Fruit fly (Drosophila melanogaster) whole organism, embryonic: ENCODE data around the gene CG17778.

ENCODE experiments used
- Bdp1 ChIP-seq: fragments of 200-800 bp; sonication (Bioruptor generic); optimal IDR thresholded peaks from 3 replicates; lab custom pipeline; 2016; ENCODE audit warnings: missing biosample characterization, missing genetic modification characterization
- CG13296 ChIP-seq: fragments of 200-800 bp; sonication (Bioruptor generic); optimal IDR thresholded peaks from 3 replicates; lab custom pipeline; 2018; ENCODE audit warnings: missing biosample characterization, mild to moderate bottlenecking, missing genetic modification characterization
- CG1602 ChIP-seq: fragments of 200-800 bp; sonication (Bioruptor generic); optimal IDR thresholded peaks from 3 replicates; lab custom pipeline; 2016; ENCODE audit warnings: missing biosample characterization, missing genetic modification characterization
- CG1603 ChIP-seq: fragments of 200-800 bp; sonication (Bioruptor generic); optimal IDR thresholded peaks from 2 replicates; lab custom pipeline; 2019; ENCODE audit warnings: missing biosample characterization, mild to moderate bottlenecking, missing genetic modification characterization, moderate library complexity
- CG17186 ChIP-seq: fragments of 200-800 bp; sonication (Bioruptor generic); optimal IDR thresholded peaks from 3 replicates; lab custom pipeline; 2017; ENCODE audit warnings: missing biosample characterization, missing genetic modification reagents, missing genetic modification characterization
- CG18599 ChIP-seq: fragments of 200-800 bp; sonication (Bioruptor generic); optimal IDR thresholded peaks from 3 replicates; lab custom pipeline; 2017; ENCODE audit warnings: missing biosample characterization, missing genetic modification characterization, mild to moderate bottlenecking, moderate library complexity, missing genetic modification reagents
- CG2678 ChIP-seq: fragments of 200-800 bp; sonication (Bioruptor generic); optimal IDR thresholded peaks from 3 replicates; lab custom pipeline; 2019; ENCODE audit warnings: missing biosample characterization, mild to moderate bottlenecking, missing genetic modification characterization, moderate library complexity
- CG31224 ChIP-seq: fragments of 200-800 bp; sonication (Bioruptor generic); IDR thresholded peaks from 2 replicates; pipeline ENCODE4 v1.3.6; 2022; ENCODE audit warnings: missing biosample characterization, missing genetic modification characterization
- CG4282 ChIP-seq: fragments of 200-800 bp; sonication (Bioruptor generic); optimal IDR thresholded peaks from 2 replicates; lab custom pipeline; 2016; ENCODE audit warnings: missing biosample characterization, missing genetic modification characterization
- CG4360 ChIP-seq: fragments of 200-800 bp; sonication (Bioruptor generic); IDR thresholded peaks from 2 replicates; pipeline ENCODE4 v1.3.6; 2022; ENCODE audit warnings: missing biosample characterization, missing genetic modification characterization
- CG8765 ChIP-seq: fragments of 200-800 bp; sonication (Bioruptor generic); IDR thresholded peaks from 2 replicates; pipeline ENCODE4 v1.3.6; 2022; ENCODE audit warnings: missing biosample characterization, missing genetic modification characterization
- CG8944 ChIP-seq: fragments of 200-800 bp; sonication (Bioruptor generic); optimal IDR thresholded peaks from 3 replicates; lab custom pipeline; 2016; ENCODE audit warnings: missing biosample characterization, missing genetic modification characterization
- Dbx ChIP-seq: fragments of 200-800 bp; sonication (Bioruptor generic); IDR thresholded peaks from 3 replicates; pipeline ENCODE4 v1.3.6; 2022; ENCODE audit warnings: missing biosample characterization, missing genetic modification characterization
- Dref ChIP-seq: fragments of 200-800 bp; sonication (Bioruptor generic); IDR thresholded peaks from 2 replicates; pipeline ENCODE4 v1.3.6; 2022; ENCODE audit warnings: missing biosample characterization, missing genetic modification characterization
- H15 ChIP-seq: fragments of 200-800 bp; sonication (Bioruptor generic); IDR thresholded peaks from 3 replicates; pipeline ENCODE4 v1.3.6; 2022; ENCODE audit warnings: missing biosample characterization, missing genetic modification characterization
- Hr51 ChIP-seq, 2 experiments: fragments of 200-800 bp; sonication (Bioruptor generic); optimal IDR thresholded peaks; 2 replicates in 1 of 2; 3 replicates in 1 of 2; lab custom pipeline; 2016 to 2018; ENCODE audit warnings: missing biosample characterization in 2 of 2, missing genetic modification characterization in 2 of 2, mild to moderate bottlenecking in 1 of 2, moderate library complexity in 1 of 2
- Mad ChIP-seq: fragments of 200-800 bp; sonication (Bioruptor generic); optimal IDR thresholded peaks from 2 replicates; lab custom pipeline; 2016; ENCODE audit warnings: missing biosample characterization, missing genetic modification characterization
- Meics ChIP-seq: fragments of 200-800 bp; sonication (Bioruptor generic); optimal IDR thresholded peaks from 2 replicates; lab custom pipeline; 2017; ENCODE audit warnings: missing biosample characterization, mild to moderate bottlenecking, missing genetic modification characterization
- Nf-YB ChIP-seq: fragments of 200-800 bp; sonication (Bioruptor generic); optimal IDR thresholded peaks from 3 replicates; lab custom pipeline; 2019; ENCODE audit warnings: missing biosample characterization, mild to moderate bottlenecking, missing genetic modification characterization, moderate library complexity
- Sox100B ChIP-seq: fragments of 200-800 bp; sonication (Bioruptor generic); optimal IDR thresholded peaks from 3 replicates; lab custom pipeline; 2018; ENCODE audit warnings: missing biosample characterization, mild to moderate bottlenecking, missing genetic modification characterization
- Trl ChIP-seq, 3 experiments: fragments of >200 bp in 2 of 3; fragments of 200-800 bp in 1 of 3; sonication (Bioruptor generic) in 1 of 3; optimal IDR thresholded peaks; 2 replicates in 1 of 3; 3 replicates in 2 of 3; lab custom pipeline; 2016 to 2017; ENCODE audit warnings: missing biosample characterization in 1 of 3, missing genetic modification characterization in 1 of 3
- Xrp1 ChIP-seq: fragments of 200-800 bp; sonication (Bioruptor generic); IDR thresholded peaks from 2 replicates; pipeline ENCODE4 v1.3.6; 2022; ENCODE audit warnings: missing biosample characterization, missing genetic modification characterization
- YL-1 ChIP-seq: fragments of 200-800 bp; sonication (Bioruptor generic); optimal IDR thresholded peaks from 3 replicates; lab custom pipeline; 2017; ENCODE audit warnings: missing biosample characterization, mild to moderate bottlenecking, missing genetic modification characterization
- ap ChIP-seq: fragments of 200-800 bp; sonication (Bioruptor generic); IDR thresholded peaks from 2 replicates; pipeline ENCODE4 v1.3.6; 2022; ENCODE audit warnings: missing biosample characterization, missing genetic modification characterization
- ash1 ChIP-seq: fragments of 200-800 bp; sonication (Bioruptor generic); optimal IDR thresholded peaks from 2 replicates; lab custom pipeline; 2018; ENCODE audit warnings: missing biosample characterization, mild to moderate bottlenecking, missing genetic modification characterization
- az2 ChIP-seq: fragments of 200-800 bp; sonication (Bioruptor generic); optimal IDR thresholded peaks from 3 replicates; lab custom pipeline; 2016; ENCODE audit warnings: missing biosample characterization, missing genetic modification characterization
- bcd ChIP-seq: fragments of 200-800 bp; sonication (Bioruptor generic); optimal IDR thresholded peaks from 2 replicates; lab custom pipeline; 2017; ENCODE audit warnings: missing biosample characterization, mild to moderate bottlenecking, missing genetic modification characterization
- dan ChIP-seq: fragments of 200-800 bp; sonication (Bioruptor generic); IDR thresholded peaks from 2 replicates; pipeline ENCODE4 v1.3.6; 2022; ENCODE audit warnings: missing biosample characterization, missing genetic modification characterization
- disco-r ChIP-seq: fragments of 200-800 bp; sonication (Bioruptor generic); optimal IDR thresholded peaks from 2 replicates; lab custom pipeline; 2016; ENCODE audit warnings: missing biosample characterization, missing genetic modification characterization
- dmrt11E ChIP-seq: fragments of 200-800 bp; sonication (Bioruptor generic); optimal IDR thresholded peaks from 3 replicates; lab custom pipeline; 2018; ENCODE audit warnings: missing biosample characterization, mild to moderate bottlenecking, missing genetic modification characterization, moderate library complexity
- fu2 ChIP-seq: fragments of 200-800 bp; sonication (Bioruptor generic); optimal IDR thresholded peaks from 2 replicates; lab custom pipeline; 2016; ENCODE audit warnings: missing biosample characterization, missing genetic modification characterization
- grn ChIP-seq: fragments of 200-800 bp; sonication (Bioruptor generic); optimal IDR thresholded peaks from 3 replicates; lab custom pipeline; 2017; ENCODE audit warnings: missing biosample characterization, missing genetic modification characterization
- h ChIP-seq: fragments of >200 bp; optimal IDR thresholded peaks from 2 replicates; lab custom pipeline; 2017
- jigr1 ChIP-seq: fragments of 200-800 bp; sonication (Bioruptor generic); IDR thresholded peaks from 3 replicates; pipeline ENCODE4 v1.3.6; 2022; ENCODE audit warnings: missing biosample characterization, missing genetic modification characterization
- klu ChIP-seq: fragments of 200-800 bp; sonication (Bioruptor generic); IDR thresholded peaks from 2 replicates; pipeline ENCODE4 v1.3.6; 2022; ENCODE audit warnings: missing biosample characterization, missing genetic modification characterization
- nerfin-1 ChIP-seq: fragments of 200-800 bp; sonication (Bioruptor generic); optimal IDR thresholded peaks from 3 replicates; lab custom pipeline; 2019; ENCODE audit warnings: missing biosample characterization, mild to moderate bottlenecking, missing genetic modification characterization, moderate library complexity
- pan ChIP-seq, 4 experiments: fragments of >200 bp in 3 of 4; fragments of 200-800 bp in 1 of 4; sonication (Bioruptor generic) in 1 of 4; optimal IDR thresholded peaks in 3 of 4; IDR thresholded peaks in 1 of 4; 2 replicates each; pipeline versions ENCODE4 v1.3.6 to Lab custom; 2017 to 2022; ENCODE audit warnings: missing biosample characterization in 2 of 4, missing genetic modification characterization in 2 of 4, mixed read lengths in 1 of 4
- prd ChIP-seq, 3 experiments: fragments of >200 bp in 2 of 3; fragments of 200-800 bp in 1 of 3; sonication (Bioruptor generic) in 1 of 3; optimal IDR thresholded peaks in 2 of 3; IDR thresholded peaks in 1 of 3; 2 replicates in 2 of 3; 3 replicates in 1 of 3; pipeline versions ENCODE4 v1.3.6 to Lab custom; 2017 to 2022; ENCODE audit warnings: missing biosample characterization in 1 of 3, missing genetic modification characterization in 1 of 3
- psq ChIP-seq: fragments of 200-800 bp; sonication (Bioruptor generic); optimal IDR thresholded peaks from 2 replicates; lab custom pipeline; 2017; ENCODE audit warnings: missing biosample characterization, missing genetic modification characterization
- pzg ChIP-seq: fragments of 200-800 bp; sonication (Bioruptor generic); optimal IDR thresholded peaks from 3 replicates; lab custom pipeline; 2018; ENCODE audit warnings: missing biosample characterization, mild to moderate bottlenecking, missing genetic modification characterization, moderate library complexity
- repo ChIP-seq: fragments of 200-800 bp; sonication (Bioruptor generic); optimal IDR thresholded peaks from 2 replicates; lab custom pipeline; 2016; ENCODE audit warnings: missing biosample characterization, missing genetic modification characterization
- rib ChIP-seq: fragments of 200-800 bp; sonication (Bioruptor generic); IDR thresholded peaks from 2 replicates; pipeline ENCODE4 v1.3.6; 2022; ENCODE audit warnings: missing biosample characterization, missing genetic modification characterization
- row ChIP-seq: fragments of 200-800 bp; sonication (Bioruptor generic); IDR thresholded peaks from 3 replicates; pipeline ENCODE4 v1.3.6; 2022; ENCODE audit warnings: missing biosample characterization, missing genetic modification characterization
- slbo ChIP-seq: fragments of 200-800 bp; sonication (Bioruptor generic); IDR thresholded peaks from 2 replicates; pipeline ENCODE4 v1.3.6; 2022; ENCODE audit warnings: missing biosample characterization, missing genetic modification characterization
- sna ChIP-seq: fragments of 200-800 bp; sonication (Bioruptor generic); IDR thresholded peaks from 2 replicates; pipeline ENCODE4 v1.3.6; 2022; ENCODE audit warnings: missing biosample characterization, missing genetic modification characterization; ENCODE audit not compliant: partially characterized antibody
- sqz ChIP-seq: fragments of 200-800 bp; sonication (Bioruptor generic); optimal IDR thresholded peaks from 3 replicates; lab custom pipeline; 2018; ENCODE audit warnings: missing biosample characterization, mild to moderate bottlenecking, missing genetic modification characterization
- stwl ChIP-seq: fragments of 200-800 bp; sonication (Bioruptor generic); optimal IDR thresholded peaks from 3 replicates; lab custom pipeline; 2018; ENCODE audit warnings: missing biosample characterization, mild to moderate bottlenecking, missing genetic modification characterization, moderate library complexity
- toy ChIP-seq: fragments of 200-800 bp; sonication (Bioruptor generic); IDR thresholded peaks from 2 replicates; pipeline ENCODE4 v1.3.6; 2022; ENCODE audit warnings: missing biosample characterization, missing genetic modification characterization
- unpg ChIP-seq: fragments of 200-800 bp; sonication (Bioruptor generic); optimal IDR thresholded peaks from 3 replicates; lab custom pipeline; 2018; ENCODE audit warnings: missing biosample characterization, mild to moderate bottlenecking, missing genetic modification characterization, moderate library complexity
- wdn ChIP-seq: fragments of 200-800 bp; sonication (Bioruptor generic); IDR thresholded peaks from 2 replicates; pipeline ENCODE4 v1.3.6; 2022; ENCODE audit warnings: missing biosample characterization, missing genetic modification characterization
- wek ChIP-seq: fragments of 200-800 bp; sonication (Bioruptor generic); optimal IDR thresholded peaks from 3 replicates; lab custom pipeline; 2018; ENCODE audit warnings: missing biosample characterization, mild to moderate bottlenecking, missing genetic modification characterization, moderate library complexity

Gene CG17778

dm6 chrX:494607-495006 lies at the start of gene CG17778 (continued):
- TF ChIP-seq sqz (GFP tag; lab: Kevin White, UChicago) (no peak), Dref (no peak), h (lab: Kevin White, UChicago) (no peak), CG1603 (tag; lab: Kevin White, UChicago) (no peak), fu2 (no peak), CG2678 (peak; percentile 5), grn (GFP tag; lab: Kevin White, UChicago) (no peak), CG8944 (GFP tag; lab: Kevin White, UChicago) (no peak), CG8765 (no peak), nerfin-1 (tag; lab: Kevin White, UChicago) (peak; percentile 40), CG4282 (GFP tag; lab: Kevin White, UChicago) (no peak), klu (GFP tag; lab: Robert Waterston, UW) (no peak), dan (GFP tag; lab: Robert Waterston, UW) (no peak), disco-r (no peak), YL-1 (GFP tag; lab: Kevin White, UChicago) (no peak), stwl (tag; lab: Kevin White, UChicago) (no peak), dmrt11E (no peak), jigr1 (GFP tag; lab: Robert Waterston, UW) (no peak), Dbx (no peak), Mad (GFP tag; lab: Kevin White, UChicago) (no peak), row (peak; percentile 35; the same call in 2 of the 3 replicates), CG4360 (no peak), CG31224 (no peak), CG1602 (GFP tag; lab: Kevin White, UChicago) (no peak), wek (GFP tag; lab: Kevin White, UChicago) (no peak), prd (optimal IDR thresholded peaks at IDR 0.05; lab: Kevin White, UChicago) (no peak), prd (GFP tag; IDR thresholded peaks at IDR 0.05; lab: Robert Waterston, UW) (0 out of 3 replicates have a peak, but pooled peaks have one; percentile 26), Trl (optimal IDR thresholded peaks at IDR 0.05; lab: Kevin White, UChicago) (peak; percentile 32 to 46), Trl (GFP tag; optimal IDR thresholded peaks at IDR 0.05; lab: Kevin White, UChicago) (no peak), slbo (GFP tag; lab: Robert Waterston, UW) (peak; percentile 30; the same call in 1 of the 2 replicates), toy (GFP tag; lab: Robert Waterston, UW) (no peak), Nf-YB (peak; percentile 28), Hr51 (GFP tag; optimal IDR thresholded peaks at IDR 0.05; lab: Kevin White, UChicago) (no peak), CG13296 (GFP tag; lab: Kevin White, UChicago) (no peak), ash1 (no peak), unpg (GFP tag; lab: Kevin White, UChicago) (no peak), pan (optimal IDR thresholded peaks at IDR 0.05; lab: Kevin White, UChicago) (no peak), pan (GFP tag; optimal IDR thresholded peaks at IDR 0.05 in 1 of 2, IDR thresholded peaks at IDR 0.05 in 1 of 2) (peak in 1 of 2 experiments; percentile 35), H15 (GFP tag; lab: Robert Waterston, UW) (0 out of 3 replicates have a peak, but pooled peaks have one; percentile 29), CG17186 (no peak), CG18599 (GFP tag; lab: Kevin White, UChicago) (peak; percentile 60), pzg (no peak), ap (GFP tag; lab: Robert Waterston, UW) (no peak), repo (GFP tag; lab: Kevin White, UChicago) (no peak), Meics (GFP tag; lab: Kevin White, UChicago) (no peak), bcd (GFP tag; lab: Kevin White, UChicago) (no peak), az2 (no peak), rib (no peak), wdn (GFP tag; lab: Robert Waterston, UW) (no peak), psq (GFP tag; lab: Kevin White, UChicago) (no peak), sna (GFP tag; lab: Robert Waterston, UW) (no peak), Xrp1 (no peak), Bdp1 (GFP tag; lab: Kevin White, UChicago) (no peak), Sox100B (GFP tag; lab: Kevin White, UChicago) (no peak)
